Fruit fly (Drosophila melanogaster) whole organism, embryonic: ENCODE results near the gene Frmd5.
A peak's percentile ranks its signal among the peaks of the same experiment; 100 is the strongest.

Experiments
- Ada2b ChIP-seq: fragments of 200-800 bp; sonication (Bioruptor generic); IDR thresholded peaks from 2 replicates; pipeline ENCODE4 v1.3.6; 2022; ENCODE audit warnings: missing biosample characterization, missing genetic modification characterization
- CG10366 ChIP-seq: fragments of 200-800 bp; sonication (Bioruptor generic); IDR thresholded peaks from 2 replicates; pipeline ENCODE4 v1.3.6; 2022; ENCODE audit warnings: missing biosample characterization, missing genetic modification characterization
- CG12219 ChIP-seq: fragments of 200-800 bp; sonication (Bioruptor generic); optimal IDR thresholded peaks from 3 replicates; lab custom pipeline; 2018; ENCODE audit warnings: missing biosample characterization, mild to moderate bottlenecking, missing genetic modification characterization
- CG12391 ChIP-seq: fragments of 200-800 bp; sonication (Bioruptor generic); optimal IDR thresholded peaks from 3 replicates; lab custom pipeline; 2018; ENCODE audit warnings: missing biosample characterization, mild to moderate bottlenecking, missing genetic modification characterization, moderate library complexity
- CG13894 ChIP-seq: fragments of 200-800 bp; sonication (Bioruptor generic); optimal IDR thresholded peaks from 3 replicates; lab custom pipeline; 2018; ENCODE audit warnings: missing biosample characterization, mild to moderate bottlenecking, missing genetic modification characterization, moderate library complexity
- CG16779 ChIP-seq: fragments of 200-800 bp; sonication (Bioruptor generic); IDR thresholded peaks from 2 replicates; pipeline ENCODE4 v1.3.6; 2022; ENCODE audit warnings: missing biosample characterization, missing genetic modification characterization
- CG17912 ChIP-seq: fragments of 200-800 bp; sonication (Bioruptor generic); optimal IDR thresholded peaks from 2 replicates; lab custom pipeline; 2018; ENCODE audit warnings: missing biosample characterization, mild to moderate bottlenecking, missing genetic modification characterization
- CG2202 ChIP-seq: fragments of 200-800 bp; sonication (Bioruptor generic); optimal IDR thresholded peaks from 2 replicates; lab custom pipeline; 2018; ENCODE audit warnings: missing biosample characterization, mild to moderate bottlenecking, missing genetic modification characterization
- CG2889 ChIP-seq: fragments of 200-800 bp; sonication (Bioruptor generic); IDR thresholded peaks from 3 replicates; pipeline ENCODE4 v1.3.6; 2022; ENCODE audit warnings: missing biosample characterization, missing genetic modification characterization
- CG31365 ChIP-seq: fragments of 200-800 bp; sonication (Bioruptor generic); optimal IDR thresholded peaks from 2 replicates; lab custom pipeline; 2018; ENCODE audit warnings: missing biosample characterization, mild to moderate bottlenecking, missing genetic modification characterization
- CG3407 ChIP-seq: fragments of 200-800 bp; sonication (Bioruptor generic); optimal IDR thresholded peaks from 2 replicates; lab custom pipeline; 2018; ENCODE audit warnings: missing biosample characterization, mild to moderate bottlenecking, missing genetic modification characterization
- CG3838 ChIP-seq: fragments of 200-800 bp; sonication (Bioruptor generic); optimal IDR thresholded peaks from 3 replicates; lab custom pipeline; 2016; ENCODE audit warnings: missing biosample characterization, missing genetic modification characterization
- CG3995 ChIP-seq: fragments of 200-800 bp; sonication (Bioruptor generic); optimal IDR thresholded peaks from 3 replicates; lab custom pipeline; 2016; ENCODE audit warnings: missing biosample characterization, missing genetic modification characterization
- CG5953 ChIP-seq: fragments of 200-800 bp; sonication (Bioruptor generic); IDR thresholded peaks from 2 replicates; pipeline ENCODE4 v1.3.6; 2022; ENCODE audit warnings: missing biosample characterization, missing genetic modification characterization
- CG6813 ChIP-seq: fragments of 200-800 bp; sonication (Bioruptor generic); optimal IDR thresholded peaks from 2 replicates; lab custom pipeline; 2017; ENCODE audit warnings: missing biosample characterization, missing genetic modification characterization, mild to moderate bottlenecking, moderate library complexity, missing genetic modification reagents
- CG7271 ChIP-seq: fragments of 200-800 bp; sonication (Bioruptor generic); optimal IDR thresholded peaks from 2 replicates; lab custom pipeline; 2018; ENCODE audit warnings: missing biosample characterization, mild to moderate bottlenecking, missing genetic modification characterization, moderate library complexity
- CG9876 ChIP-seq: fragments of 200-800 bp; sonication (Bioruptor generic); optimal IDR thresholded peaks from 2 replicates; lab custom pipeline; 2016; ENCODE audit warnings: missing biosample characterization, missing genetic modification characterization
- Chrac-16 ChIP-seq: fragments of 200-800 bp; sonication (Bioruptor generic); optimal IDR thresholded peaks from 3 replicates; lab custom pipeline; 2016; ENCODE audit warnings: missing biosample characterization, missing genetic modification characterization
- E2f2 ChIP-seq: fragments of 200-800 bp; sonication (Bioruptor generic); IDR thresholded peaks from 2 replicates; pipeline ENCODE4 v1.3.6; 2022; ENCODE audit warnings: missing biosample characterization, missing genetic modification characterization
- Fer2 ChIP-seq: fragments of 200-800 bp; sonication (Bioruptor generic); optimal IDR thresholded peaks from 2 replicates; lab custom pipeline; 2018; ENCODE audit warnings: missing biosample characterization, mild to moderate bottlenecking, missing genetic modification characterization, moderate library complexity
- Gsc ChIP-seq: fragments of 200-800 bp; sonication (Bioruptor generic); IDR thresholded peaks from 2 replicates; pipeline ENCODE4 v1.3.6; 2022; ENCODE audit warnings: missing biosample characterization, missing genetic modification characterization
- Lhr ChIP-seq: fragments of 200-800 bp; sonication (Bioruptor generic); optimal IDR thresholded peaks from 3 replicates; lab custom pipeline; 2017; ENCODE audit warnings: mild to moderate bottlenecking, missing biosample characterization, missing genetic modification reagents, missing genetic modification characterization
- Mes4 ChIP-seq: fragments of 200-800 bp; sonication (Bioruptor generic); optimal IDR thresholded peaks from 2 replicates; lab custom pipeline; 2016; ENCODE audit warnings: missing biosample characterization, missing genetic modification characterization
- Myb ChIP-seq: fragments of 200-800 bp; sonication (Bioruptor generic); optimal IDR thresholded peaks from 2 replicates; lab custom pipeline; 2016; ENCODE audit warnings: missing biosample characterization, missing genetic modification characterization
- Neu2 ChIP-seq: fragments of 200-800 bp; sonication (Bioruptor generic); optimal IDR thresholded peaks from 3 replicates; lab custom pipeline; 2016; ENCODE audit warnings: missing biosample characterization, missing genetic modification characterization, borderline replicate concordance
- Nf-YB ChIP-seq: fragments of 200-800 bp; sonication (Bioruptor generic); optimal IDR thresholded peaks from 3 replicates; lab custom pipeline; 2019; ENCODE audit warnings: missing biosample characterization, mild to moderate bottlenecking, missing genetic modification characterization, moderate library complexity
- Side ChIP-seq: fragments of 200-800 bp; sonication (Bioruptor generic); optimal IDR thresholded peaks from 2 replicates; lab custom pipeline; 2016; ENCODE audit warnings: missing biosample characterization, missing genetic modification characterization
- TFAM ChIP-seq: fragments of 200-800 bp; sonication (Bioruptor generic); optimal IDR thresholded peaks from 2 replicates; lab custom pipeline; 2017; ENCODE audit warnings: missing biosample characterization, missing genetic modification characterization, inconsistent platforms
- ase ChIP-seq: fragments of 200-800 bp; sonication (Bioruptor generic); IDR thresholded peaks from 3 replicates; pipeline ENCODE4 v1.3.6; 2022; ENCODE audit warnings: missing biosample characterization, missing genetic modification characterization
- bcd ChIP-seq: fragments of 200-800 bp; sonication (Bioruptor generic); optimal IDR thresholded peaks from 2 replicates; lab custom pipeline; 2017; ENCODE audit warnings: missing biosample characterization, mild to moderate bottlenecking, missing genetic modification characterization
- btn ChIP-seq: fragments of 200-800 bp; sonication (Bioruptor generic); optimal IDR thresholded peaks from 2 replicates; lab custom pipeline; 2016; ENCODE audit warnings: missing biosample characterization, missing genetic modification characterization
- caup ChIP-seq: fragments of 200-800 bp; sonication (Bioruptor generic); optimal IDR thresholded peaks from 3 replicates; lab custom pipeline; 2017; ENCODE audit warnings: missing biosample characterization, mild to moderate bottlenecking, missing genetic modification characterization, moderate library complexity; ENCODE audit not compliant: severe bottlenecking
- dm ChIP-seq: fragments of 200-800 bp; sonication (Bioruptor generic); optimal IDR thresholded peaks from 3 replicates; lab custom pipeline; 2016; ENCODE audit warnings: missing biosample characterization, missing genetic modification characterization
- eyg ChIP-seq: fragments of 200-800 bp; sonication (Bioruptor generic); optimal IDR thresholded peaks from 3 replicates; lab custom pipeline; 2016; ENCODE audit warnings: missing biosample characterization, missing genetic modification characterization
- insv ChIP-seq, 2 experiments: fragments of 200-800 bp; sonication (Bioruptor generic); optimal IDR thresholded peaks; 3 replicates each; lab custom pipeline; 2016 to 2018; ENCODE audit warnings: missing biosample characterization in 2 of 2, missing genetic modification characterization in 2 of 2
- kay ChIP-seq: fragments of 200-800 bp; sonication (Bioruptor generic); optimal IDR thresholded peaks from 2 replicates; lab custom pipeline; 2016; ENCODE audit warnings: missing biosample characterization, missing genetic modification characterization
- lilli ChIP-seq: fragments of 200-800 bp; sonication (Bioruptor generic); optimal IDR thresholded peaks from 3 replicates; lab custom pipeline; 2016; ENCODE audit warnings: missing biosample characterization, missing genetic modification characterization
- lola ChIP-seq, 3 experiments: fragments of >200 bp in 2 of 3; fragments of 200-800 bp in 1 of 3; sonication (Bioruptor generic) in 1 of 3; optimal IDR thresholded peaks; 2 replicates each; lab custom pipeline; 2017 to 2019; ENCODE audit warnings: missing biosample characterization in 3 of 3, missing genetic modification characterization in 3 of 3, mild to moderate bottlenecking in 1 of 3, moderate library complexity in 1 of 3
- lov ChIP-seq, 2 experiments: fragments of 200-800 bp in 1 of 2; fragments of >200 bp in 1 of 2; sonication (Bioruptor generic) in 1 of 2; IDR thresholded peaks in 1 of 2; optimal IDR thresholded peaks in 1 of 2; 2 replicates in 1 of 2; 3 replicates in 1 of 2; pipeline versions ENCODE4 v1.3.6 to Lab custom; 2017 to 2022; ENCODE audit warnings: missing biosample characterization in 1 of 2, missing genetic modification characterization in 1 of 2
- mld ChIP-seq: fragments of 200-800 bp; sonication (Bioruptor generic); IDR thresholded peaks from 3 replicates; pipeline ENCODE4 v1.3.6; 2022; ENCODE audit warnings: missing biosample characterization, missing genetic modification characterization; ENCODE audit not compliant: partially characterized antibody
- p53 ChIP-seq: fragments of 200-800 bp; sonication (Bioruptor generic); optimal IDR thresholded peaks from 2 replicates; lab custom pipeline; 2016; ENCODE audit warnings: missing biosample characterization, missing genetic modification characterization
- prd ChIP-seq, 3 experiments: fragments of >200 bp in 2 of 3; fragments of 200-800 bp in 1 of 3; sonication (Bioruptor generic) in 1 of 3; optimal IDR thresholded peaks in 2 of 3; IDR thresholded peaks in 1 of 3; 2 replicates in 2 of 3; 3 replicates in 1 of 3; pipeline versions ENCODE4 v1.3.6 to Lab custom; 2017 to 2022; ENCODE audit warnings: missing biosample characterization in 1 of 3, missing genetic modification characterization in 1 of 3
- pros ChIP-seq: fragments of 200-800 bp; sonication (Bioruptor generic); optimal IDR thresholded peaks from 3 replicates; lab custom pipeline; 2019; ENCODE audit warnings: missing biosample characterization, mild to moderate bottlenecking, missing genetic modification characterization, moderate library complexity
- psq ChIP-seq: fragments of 200-800 bp; sonication (Bioruptor generic); optimal IDR thresholded peaks from 2 replicates; lab custom pipeline; 2017; ENCODE audit warnings: missing biosample characterization, missing genetic modification characterization
- sima ChIP-seq: fragments of 200-800 bp; sonication (Bioruptor generic); optimal IDR thresholded peaks from 2 replicates; lab custom pipeline; 2016; ENCODE audit warnings: missing biosample characterization, missing genetic modification characterization
- sr ChIP-seq: fragments of 200-800 bp; sonication (Bioruptor generic); IDR thresholded peaks from 3 replicates; pipeline ENCODE4 v1.3.6; 2022; ENCODE audit warnings: missing biosample characterization, missing genetic modification characterization
- tin ChIP-seq: fragments of 200-800 bp; sonication (Bioruptor generic); optimal IDR thresholded peaks from 3 replicates; lab custom pipeline; 2016; ENCODE audit warnings: missing biosample characterization, missing genetic modification characterization
- usp ChIP-seq: fragments of >200 bp; optimal IDR thresholded peaks from 2 replicates; lab custom pipeline; 2017; ENCODE audit warnings: missing biosample characterization, missing genetic modification characterization

Frmd5 gene

dm6 chr2L:10381890-10382450 is 37.7 kb downstream of the Frmd5 start, which contains the start of gene CG5096 (continued):
- TF ChIP-seq CG2889 (GFP tag; lab: Robert Waterston, UW) (peak; percentile 93), Ada2b (GFP tag; lab: Robert Waterston, UW) (peak; percentile 89), Nf-YB (peak; percentile 74), CG7271 (no peak), CG13894 (tag; lab: Kevin White, UChicago) (peak; percentile 96), dm (GFP tag; lab: Kevin White, UChicago) (peak; percentile 55), usp (no peak), psq (peak; percentile 49), Side (GFP tag; lab: Kevin White, UChicago) (peak; percentile 83), CG6813 (GFP tag; lab: Kevin White, UChicago) (peak; percentile 87), Chrac-16 (GFP tag; lab: Kevin White, UChicago) (peak; percentile 58), Mes4 (GFP tag; lab: Kevin White, UChicago) (peak; percentile 29), CG3995 (peak; percentile 49), prd (optimal IDR thresholded peaks at IDR 0.05; lab: Kevin White, UChicago) (no peak), prd (GFP tag; IDR thresholded peaks at IDR 0.05; lab: Robert Waterston, UW) (peak; percentile 87), lola (GFP tag; optimal IDR thresholded peaks at IDR 0.05; lab: Kevin White, UChicago) (peak in 1 of 3 experiments; percentile 58), p53 (GFP tag; lab: Kevin White, UChicago) (no peak), lov (optimal IDR thresholded peaks at IDR 0.05; lab: Kevin White, UChicago) (no peak), lov (GFP tag; IDR thresholded peaks at IDR 0.05; lab: Robert Waterston, UW) (peak; percentile 67; the same call in 1 of the 3 replicates), pros (GFP tag; lab: Kevin White, UChicago) (no peak), CG12219 (GFP tag; lab: Kevin White, UChicago) (peak; percentile 89), CG3838 (GFP tag; lab: Kevin White, UChicago) (peak; percentile 49), lilli (GFP tag; lab: Kevin White, UChicago) (peak; percentile 93), Fer2 (peak; percentile 84), bcd (GFP tag; lab: Kevin White, UChicago) (peak; percentile 79), sr (GFP tag; lab: Robert Waterston, UW) (no peak; the same call in 2 of the 3 replicates), CG2202 (peak; percentile 47), CG16779 (GFP tag; lab: Robert Waterston, UW) (0 out of 2 replicates have a peak, but pooled peaks have one; percentile 60), CG9876 (GFP tag; lab: Kevin White, UChicago) (no peak), CG5953 (peak; percentile 82), eyg (GFP tag; lab: Kevin White, UChicago) (peak; percentile 69), Myb (GFP tag; lab: Kevin White, UChicago) (peak; percentile 68), CG12391 (peak; percentile 91), CG17912 (GFP tag; lab: Kevin White, UChicago) (peak; percentile 43), sima (GFP tag; lab: Kevin White, UChicago) (peak; percentile 15), ase (GFP tag; lab: Robert Waterston, UW) (peak; percentile 77; the same call in 2 of the 3 replicates), Gsc (GFP tag; lab: Robert Waterston, UW) (no peak), kay (GFP tag; lab: Kevin White, UChicago) (peak; percentile 86), TFAM (no peak), insv (GFP tag; optimal IDR thresholded peaks at IDR 0.05; lab: Kevin White, UChicago) (peak in 1 of 2 experiments; percentile 12), CG31365 (tag; lab: Kevin White, UChicago) (peak; percentile 71), caup (GFP tag; lab: Kevin White, UChicago) (peak; percentile 93), Lhr (GFP tag; lab: Kevin White, UChicago) (no peak), E2f2 (GFP tag; lab: Robert Waterston, UW) (peak; percentile 74), CG10366 (GFP tag; lab: Robert Waterston, UW) (peak; percentile 91), CG3407 (GFP tag; lab: Kevin White, UChicago) (peak; percentile 49), btn (GFP tag; lab: Kevin White, UChicago) (peak; percentile 41), Neu2 (GFP tag; lab: Kevin White, UChicago) (no peak), mld (no peak), tin (GFP tag; lab: Kevin White, UChicago) (peak; percentile 67)
